Fruit fly (Drosophila melanogaster) Kc167 (cell line): Measurements from ENCODE around the gene CG42505.

Source experiments
- Myc ChIP-seq: fragments of >200 bp; optimal IDR thresholded peaks from 2 replicates; lab custom pipeline; 2017; ENCODE audit warnings: missing external identifiers
- Sin3A ChIP-seq: fragments of >200 bp; optimal IDR thresholded peaks from 2 replicates; lab custom pipeline; 2018; ENCODE audit warnings: missing external identifiers
- h ChIP-seq: fragments of >200 bp; optimal IDR thresholded peaks from 3 replicates; lab custom pipeline; 2018; ENCODE audit warnings: missing external identifiers
- insv ChIP-seq: fragments of >200 bp; optimal IDR thresholded peaks from 3 replicates; lab custom pipeline; 2018; ENCODE audit warnings: missing external identifiers
- psq ChIP-seq: fragments of >200 bp; optimal IDR thresholded peaks from 2 replicates; lab custom pipeline; 2017; ENCODE audit warnings: missing external identifiers
- ttk ChIP-seq: sonication (Bioruptor generic); optimal IDR thresholded peaks from 2 replicates; lab custom pipeline; 2017; ENCODE audit warnings: missing external identifiers

The CG42505 gene

DNA sequence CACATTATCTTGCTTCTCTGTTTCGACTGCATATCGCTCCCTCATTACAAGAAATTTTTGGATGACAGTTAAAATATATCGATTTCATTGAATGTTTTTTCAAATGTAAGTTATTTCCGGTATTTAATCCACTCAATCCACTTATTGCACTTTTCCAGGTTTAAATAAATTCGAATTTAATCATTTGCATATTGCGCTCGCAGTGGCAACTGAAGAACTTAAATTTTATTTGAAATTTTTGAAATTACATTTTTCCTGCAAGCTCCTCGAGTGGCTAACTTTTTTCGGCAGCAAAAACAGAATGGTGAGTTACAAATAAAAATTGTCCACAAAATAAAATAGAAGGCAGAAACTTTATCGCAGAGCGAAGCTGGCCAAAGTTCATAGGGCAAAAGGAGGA is at the start of gene CG42505, which contains the start of the genes CG31358 and CG42504:
TSS of gene CG42505 (minus strand) at position 101 of the 400 bp plus-strand sequence.
TSS of gene CG31358 (minus strand) at position 101 of the 400 bp plus-strand sequence.
TSS of gene CG42504 (minus strand) at position 101 of the 400 bp plus-strand sequence.
- no peak for TF ChIP-seq Sin3A (lab: Kevin White, UChicago)
- no peak for TF ChIP-seq Myc (lab: Kevin White, UChicago)
- TF ChIP-seq insv (lab: Kevin White, UChicago): no peak
- TF ChIP-seq psq: no peak
- no peak for TF ChIP-seq ttk (lab: Kevin White, UChicago)
- no peak for TF ChIP-seq h (lab: Kevin White, UChicago)

DNA sequence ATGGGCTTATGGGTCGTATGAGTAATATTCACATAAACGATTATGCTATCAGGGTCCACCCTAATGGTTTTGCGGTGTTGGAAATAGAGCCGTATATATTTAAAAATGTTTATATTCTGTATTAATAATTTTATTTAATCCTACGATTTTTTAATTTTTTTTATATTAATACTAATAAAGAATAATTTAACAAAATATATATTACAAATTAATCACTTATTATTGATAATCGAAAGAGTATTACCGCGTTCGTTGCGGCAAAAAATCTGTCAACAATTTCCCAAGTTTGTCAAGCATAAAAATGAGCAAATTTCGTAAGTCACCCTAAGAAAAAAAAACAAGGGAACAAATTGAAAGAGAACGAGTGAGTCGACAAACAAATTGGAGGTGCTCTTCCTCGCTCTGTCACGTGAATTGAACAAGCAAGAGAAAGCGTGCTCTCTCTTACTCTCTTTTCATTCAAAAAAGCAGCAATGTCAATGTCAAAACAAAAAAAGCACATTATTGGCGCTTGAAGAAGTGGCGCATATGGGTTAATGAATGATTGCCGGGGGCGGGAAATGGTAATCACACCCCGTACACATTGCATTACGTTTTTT is 48.9 kb upstream of the CG42505 start:
- no peak for TF ChIP-seq Myc (lab: Kevin White, UChicago)

DNA sequence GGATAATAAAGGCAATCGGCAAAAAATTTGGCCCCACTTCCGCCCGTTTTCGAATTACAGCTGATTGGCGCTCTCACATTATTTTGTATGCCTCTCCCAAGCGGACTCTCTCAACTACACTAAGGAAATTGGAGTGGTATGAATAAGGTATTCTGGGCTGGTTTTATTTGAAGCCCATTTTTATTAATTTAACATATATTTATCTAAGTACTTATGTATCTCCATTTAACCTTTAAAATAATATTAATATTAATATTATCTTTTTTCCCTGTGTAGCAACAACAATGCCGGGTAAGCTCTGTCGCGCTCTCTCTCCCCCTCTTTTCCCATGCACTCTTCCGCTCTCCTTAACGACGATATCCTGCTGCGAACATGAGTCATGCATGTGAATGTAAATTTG is 47.4 kb upstream of the CG42505 start:
- no peak for TF ChIP-seq ttk (lab: Kevin White, UChicago)
- TF ChIP-seq insv (lab: Kevin White, UChicago): no peak
- TF ChIP-seq Myc (lab: Kevin White, UChicago): no peak
- no peak for TF ChIP-seq psq
- no peak for TF ChIP-seq h (lab: Kevin White, UChicago)
- no peak for TF ChIP-seq Sin3A (lab: Kevin White, UChicago)

DNA sequence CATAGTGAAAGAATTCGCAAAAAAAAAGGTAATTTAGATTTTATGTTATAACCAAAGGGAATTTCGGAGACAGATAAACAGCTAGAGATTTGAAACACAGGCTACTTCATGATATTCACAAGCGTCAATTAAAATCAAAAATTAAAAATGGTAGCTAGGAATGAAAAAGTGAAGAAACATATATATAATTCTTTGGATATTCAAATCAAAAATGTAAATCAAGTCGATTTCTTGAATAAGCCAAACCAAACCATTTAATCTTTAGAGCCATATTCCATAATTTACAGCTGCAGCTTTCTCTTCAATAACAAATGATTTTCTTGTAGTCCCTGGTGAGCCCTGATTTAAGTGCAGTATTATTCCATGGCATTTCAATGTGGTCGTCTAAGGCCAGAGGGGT is 31.3 kb upstream of the CG42505 start, which contains the start of gene CG14740:
TSS of gene CG14740 (minus strand) at position 101 of the 400 bp plus-strand sequence.
- TF ChIP-seq Sin3A (lab: Kevin White, UChicago) (no peak), insv (lab: Kevin White, UChicago) (no peak), h (lab: Kevin White, UChicago) (no peak), psq (no peak), Myc (lab: Kevin White, UChicago) (no peak), ttk (lab: Kevin White, UChicago) (no peak)

DNA sequence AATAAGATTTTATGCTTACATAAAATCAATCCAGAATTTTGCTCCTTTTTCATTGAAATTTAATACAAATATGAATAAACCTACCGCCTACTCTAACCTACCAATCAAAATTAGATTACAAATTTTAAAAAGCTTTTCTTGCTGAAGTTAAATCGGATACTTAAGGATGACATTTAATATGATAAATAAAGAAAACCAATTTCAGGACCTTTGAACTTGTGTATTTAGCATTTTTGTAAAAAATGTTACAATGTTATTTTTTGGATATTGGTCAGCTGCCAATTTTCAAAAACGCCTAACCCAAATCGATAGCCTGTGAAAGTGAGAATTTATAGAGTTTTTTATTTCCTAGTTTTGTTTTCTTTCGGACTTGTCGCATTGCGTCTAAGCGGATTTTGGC is 17.6 kb upstream of the CG42505 start, which contains the start of gene CG14739:
TSS of gene CG14739 (minus strand) at position 101 of the 400 bp plus-strand sequence.
- TF ChIP-seq insv (lab: Kevin White, UChicago): no peak
- no peak for TF ChIP-seq h (lab: Kevin White, UChicago)
- no peak for TF ChIP-seq Sin3A (lab: Kevin White, UChicago)
- no peak for TF ChIP-seq psq
- no peak for TF ChIP-seq Myc (lab: Kevin White, UChicago)
- no peak for TF ChIP-seq ttk (lab: Kevin White, UChicago)

DNA sequence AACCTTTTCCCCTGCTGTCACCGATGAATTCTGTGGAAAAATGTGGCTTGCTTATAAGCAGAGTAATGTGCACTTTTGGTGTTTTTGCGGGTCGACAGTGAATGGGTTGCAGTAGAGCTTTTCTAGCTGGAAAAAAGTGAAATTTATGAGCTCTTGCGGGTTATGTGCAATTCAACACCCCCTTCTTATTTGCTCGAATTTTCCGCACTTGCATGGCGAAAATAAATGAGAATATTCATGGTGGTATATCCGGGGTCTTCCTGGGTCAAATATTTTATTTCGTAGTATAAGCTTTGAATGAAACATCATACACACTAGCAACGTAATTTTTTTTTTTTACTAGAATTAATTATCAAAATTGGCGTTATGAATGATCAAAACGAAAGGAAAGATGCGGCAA is 8.7 kb upstream of the CG42505 start, which contains the start of gene CG14736:
TSS of gene CG14736 (plus strand) at position 301 of the 400 bp plus-strand sequence.
- TF ChIP-seq Sin3A (lab: Kevin White, UChicago) (no peak), h (lab: Kevin White, UChicago) (no peak), psq (no peak), ttk (lab: Kevin White, UChicago) (no peak), Myc (lab: Kevin White, UChicago) (no peak), insv (lab: Kevin White, UChicago) (no peak)

DNA sequence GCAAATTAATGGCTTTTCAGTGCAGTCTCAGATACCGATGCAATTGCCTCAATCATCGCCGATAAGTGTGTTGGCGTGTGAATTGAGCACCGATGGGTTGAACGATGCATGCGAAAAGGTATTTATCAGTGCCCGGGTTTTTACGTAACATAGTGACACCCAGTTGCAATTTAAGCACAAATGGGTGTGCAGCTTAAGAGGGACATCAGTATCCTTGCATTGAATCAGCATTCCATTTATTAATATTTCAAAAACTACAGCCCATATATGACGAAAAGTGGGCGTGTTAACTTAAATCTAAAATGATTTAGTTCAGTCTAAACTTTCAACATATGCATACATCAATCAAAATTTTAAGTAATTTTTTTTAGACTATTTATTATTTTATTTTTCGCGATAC is 1.3 kb upstream of the CG42505 start, which contains the start of gene ssp5:
TSS of gene ssp5 (plus strand) at position 301 of the 400 bp plus-strand sequence.
- TF ChIP-seq Myc (lab: Kevin White, UChicago): no peak
- no peak for TF ChIP-seq Sin3A (lab: Kevin White, UChicago)
- TF ChIP-seq psq: no peak
- TF ChIP-seq insv (lab: Kevin White, UChicago): no peak
- no peak for TF ChIP-seq h (lab: Kevin White, UChicago)
- TF ChIP-seq ttk (lab: Kevin White, UChicago): no peak

DNA sequence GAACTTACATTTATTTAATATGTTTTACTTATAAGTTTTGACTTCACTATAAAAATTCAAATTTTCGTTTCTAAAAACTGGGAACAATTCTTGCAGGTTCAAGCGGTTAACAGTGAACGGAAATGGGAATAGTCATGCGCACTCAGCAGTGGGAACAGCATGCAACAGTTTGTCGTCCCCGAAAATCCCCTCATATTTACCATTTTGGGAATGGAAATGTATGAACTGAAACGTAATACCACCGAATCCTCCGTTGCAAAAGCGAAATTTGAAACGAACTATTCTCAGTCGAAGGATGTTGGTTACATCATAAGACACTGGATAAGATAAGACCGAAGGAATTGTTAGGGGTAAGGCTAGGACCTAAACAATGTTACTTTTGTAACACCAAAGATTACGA is 10.6 kb downstream of the CG42505 start:
- TF ChIP-seq Sin3A (lab: Kevin White, UChicago): no peak
- TF ChIP-seq insv (lab: Kevin White, UChicago): no peak
- TF ChIP-seq psq: no peak
- no peak for TF ChIP-seq ttk (lab: Kevin White, UChicago)
- TF ChIP-seq Myc (lab: Kevin White, UChicago): no peak
- no peak for TF ChIP-seq h (lab: Kevin White, UChicago)

DNA sequence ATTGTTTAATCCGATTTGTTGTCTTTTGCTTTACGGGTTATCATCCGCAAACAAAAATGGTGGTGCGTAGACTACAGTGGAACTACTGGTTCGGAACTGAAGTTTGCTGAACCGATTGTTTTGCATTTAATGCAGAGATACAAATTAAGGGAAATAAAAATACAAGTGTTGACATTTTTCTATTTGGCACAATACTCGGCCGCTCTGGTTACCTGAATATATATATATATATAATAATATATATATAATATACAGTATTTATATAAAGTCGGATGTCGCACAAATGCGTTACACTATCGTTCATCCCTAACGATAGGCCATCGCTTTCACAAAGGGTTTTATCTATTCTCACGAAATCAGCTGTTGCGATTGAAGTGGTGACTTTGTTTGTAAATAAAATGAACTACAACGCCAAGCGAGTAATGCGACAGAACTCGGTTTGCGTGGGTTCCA is 14.7 kb downstream of the CG42505 start, which contains the start of the genes DCAF12 and Spt3:
TSS of gene DCAF12 (minus strand) at position 204 of the 453 bp plus-strand sequence.
TSS of gene Spt3 (plus strand) at position 329 of the 453 bp plus-strand sequence.
- no peak for TF ChIP-seq ttk (lab: Kevin White, UChicago)
- no peak for TF ChIP-seq insv (lab: Kevin White, UChicago)
- no peak for TF ChIP-seq Myc (lab: Kevin White, UChicago)
- TF ChIP-seq psq: no peak
- TF ChIP-seq Sin3A (lab: Kevin White, UChicago): no peak
- no peak for TF ChIP-seq h (lab: Kevin White, UChicago)

DNA sequence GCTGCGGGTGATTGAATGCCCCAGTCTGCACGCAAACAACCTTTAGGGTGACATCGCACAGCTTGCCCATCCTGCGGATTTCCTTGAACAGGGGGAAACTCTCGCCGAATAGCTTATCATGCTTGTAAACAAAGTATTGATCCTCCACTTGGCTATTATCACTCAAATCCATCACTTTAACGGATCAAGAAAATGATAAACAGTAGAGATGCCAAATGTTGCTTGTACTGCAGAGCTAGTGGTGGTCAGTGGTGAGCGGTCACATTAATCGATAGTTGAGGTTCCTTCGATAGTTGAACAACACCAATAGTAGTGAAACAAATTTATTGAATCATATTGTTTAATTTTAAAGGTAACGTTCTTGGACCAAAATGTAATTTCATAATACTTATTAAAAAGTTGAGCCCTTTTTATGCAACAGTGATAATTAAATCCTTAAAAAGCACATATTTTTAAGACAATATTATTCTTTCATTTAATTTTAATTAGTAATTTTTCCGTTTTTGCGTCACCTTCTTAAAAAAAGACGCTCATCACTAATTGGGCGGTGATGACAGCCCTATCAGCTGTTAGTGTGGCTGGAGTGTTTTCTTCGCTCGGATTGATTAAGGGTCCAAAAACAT is 21.2 kb downstream of the CG42505 start, which contains the start of the genes KLHL18 and GCC185:
TSS of gene KLHL18 (minus strand) at position 233 of the 623 bp plus-strand sequence.
TSS of gene GCC185 (plus strand) at position 571 of the 623 bp plus-strand sequence.
- no peak for TF ChIP-seq Myc (lab: Kevin White, UChicago)
- no peak for TF ChIP-seq Sin3A (lab: Kevin White, UChicago)
- no peak for TF ChIP-seq insv (lab: Kevin White, UChicago)
- TF ChIP-seq psq: no peak
- no peak for TF ChIP-seq ttk (lab: Kevin White, UChicago)
- no peak for TF ChIP-seq h (lab: Kevin White, UChicago)

DNA sequence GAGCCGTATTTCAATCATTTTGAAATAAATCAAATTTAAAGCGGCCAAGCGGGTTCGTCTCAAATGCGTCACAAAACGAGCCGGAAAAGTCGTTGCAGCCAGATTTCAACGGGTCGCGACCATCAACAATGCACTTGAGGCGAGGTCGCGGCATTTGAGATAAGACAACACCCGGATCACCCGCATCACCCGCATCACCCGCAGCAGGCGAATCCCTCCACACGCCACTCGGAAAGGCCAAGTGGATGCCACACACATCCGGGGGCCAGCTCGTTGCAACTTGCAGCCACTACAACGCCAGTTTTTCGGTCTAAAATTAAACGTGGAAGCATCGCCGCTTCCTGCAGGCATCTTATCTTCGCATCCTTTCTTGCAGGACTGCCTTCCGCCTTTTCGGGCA is 25.1 kb downstream of the CG42505 start:
- TF ChIP-seq Myc (lab: Kevin White, UChicago) (no peak), ttk (lab: Kevin White, UChicago) (no peak), Sin3A (lab: Kevin White, UChicago) (no peak), insv (lab: Kevin White, UChicago) (no peak), psq (no peak), h (lab: Kevin White, UChicago) (no peak)
